Worm (Caenorhabditis elegans) whole organism, mixed stage, embryonic: Measurements from ENCODE around the gene plc-3.

Source experiments
- M03D4.4 ChIP-seq: sonication (generic microtip); optimal IDR thresholded peaks from 2 replicates; lab custom pipeline; 2017; ENCODE audit warnings: mild to moderate bottlenecking, missing genetic modification characterization, missing compliant biosample characterization
- bed-3 ChIP-seq: fragments of 200-800 bp; sonication (Bioruptor generic); optimal IDR thresholded peaks from 3 replicates; lab custom pipeline; 2018; ENCODE audit warnings: mild to moderate bottlenecking, missing genetic modification characterization, moderate library complexity, missing compliant biosample characterization
- blmp-1 ChIP-seq: fragments of 150-350 bp; optimal IDR thresholded peaks from 2 replicates; lab custom pipeline; 2014; ENCODE audit warnings: missing biosample characterization, missing genetic modification characterization
- ceh-39 ChIP-seq: fragments of 150-350 bp; optimal IDR thresholded peaks from 2 replicates; lab custom pipeline; 2014; ENCODE audit warnings: missing biosample characterization, missing genetic modification characterization
- ceh-43 ChIP-seq: fragments of 200-800 bp; sonication (Bioruptor generic); optimal IDR thresholded peaks from 2 replicates; lab custom pipeline; 2018; ENCODE audit warnings: mild to moderate bottlenecking, missing genetic modification characterization, moderate library complexity, missing compliant biosample characterization
- ceh-83 ChIP-seq: fragments of 200-800 bp; sonication (Bioruptor generic); optimal IDR thresholded peaks from 2 replicates; lab custom pipeline; 2018; ENCODE audit warnings: mild to moderate bottlenecking, missing genetic modification characterization, missing compliant biosample characterization
- ces-1 ChIP-seq: fragments of 150-350 bp; optimal IDR thresholded peaks from 2 replicates; lab custom pipeline; 2014; ENCODE audit warnings: missing biosample characterization, missing genetic modification reagents, missing genetic modification characterization
- cnd-1 ChIP-seq: fragments of 200-800 bp; sonication (Bioruptor generic); optimal IDR thresholded peaks from 2 replicates; lab custom pipeline; 2018; ENCODE audit warnings: mild to moderate bottlenecking, missing genetic modification characterization, missing compliant biosample characterization
- drap-1 ChIP-seq: fragments of 200-800 bp; sonication (Bioruptor generic); optimal IDR thresholded peaks from 3 replicates; lab custom pipeline; 2018; ENCODE audit warnings: mild to moderate bottlenecking, missing genetic modification characterization, missing compliant biosample characterization
- elt-1 ChIP-seq: sonication (generic microtip); optimal IDR thresholded peaks from 2 replicates; lab custom pipeline; 2017; ENCODE audit warnings: missing genetic modification characterization, mild to moderate bottlenecking, missing compliant biosample characterization, antibody characterized with exemption, moderate library complexity, borderline replicate concordance; ENCODE audit not compliant: insufficient read depth
- elt-3 ChIP-seq: fragments of 150-350 bp; optimal IDR thresholded peaks from 2 replicates; lab custom pipeline; 2014; ENCODE audit warnings: missing biosample characterization, missing genetic modification characterization
- flh-1 ChIP-seq: fragments of 200-800 bp; sonication (Bioruptor generic); optimal IDR thresholded peaks from 2 replicates; lab custom pipeline; 2018; ENCODE audit warnings: mild to moderate bottlenecking, missing genetic modification characterization, moderate library complexity, missing compliant biosample characterization
- ham-2 ChIP-seq: fragments of 200-800 bp; sonication (Bioruptor generic); optimal IDR thresholded peaks from 2 replicates; lab custom pipeline; 2018; ENCODE audit warnings: mild to moderate bottlenecking, missing genetic modification characterization, missing compliant biosample characterization
- hlh-1 ChIP-seq: fragments of 150-350 bp; optimal IDR thresholded peaks from 2 replicates; lab custom pipeline; 2014; ENCODE audit warnings: missing biosample characterization, missing genetic modification reagents, missing genetic modification characterization
- lin-13 ChIP-seq: fragments of 150-350 bp; optimal IDR thresholded peaks from 2 replicates; lab custom pipeline; 2014; ENCODE audit warnings: missing biosample characterization, missing genetic modification characterization
- lin-32 ChIP-seq: fragments of 200-800 bp; sonication (Bioruptor generic); optimal IDR thresholded peaks from 2 replicates; lab custom pipeline; 2018; ENCODE audit warnings: mild to moderate bottlenecking, missing genetic modification characterization, missing compliant biosample characterization
- lsy-2 ChIP-seq: fragments of 150-350 bp; optimal IDR thresholded peaks from 2 replicates; lab custom pipeline; 2014; ENCODE audit warnings: missing biosample characterization, missing genetic modification characterization
- mab-5 ChIP-seq: fragments of 150-350 bp; optimal IDR thresholded peaks from 2 replicates; lab custom pipeline; 2014; ENCODE audit warnings: missing biosample characterization, missing genetic modification characterization
- mep-1 ChIP-seq: fragments of 150-350 bp; optimal IDR thresholded peaks from 2 replicates; lab custom pipeline; 2017; ENCODE audit warnings: missing biosample characterization, missing genetic modification reagents, missing genetic modification characterization, inconsistent platforms
- mls-2 ChIP-seq: sonication (generic microtip); optimal IDR thresholded peaks from 2 replicates; lab custom pipeline; 2016; ENCODE audit warnings: mild to moderate bottlenecking, missing genetic modification characterization, moderate library complexity, missing compliant biosample characterization
- nhr-12 ChIP-seq: fragments of 150-350 bp; optimal IDR thresholded peaks from 2 replicates; lab custom pipeline; 2014; ENCODE audit warnings: missing biosample characterization, missing genetic modification characterization
- nhr-2 ChIP-seq: fragments of 150-350 bp; optimal IDR thresholded peaks from 2 replicates; lab custom pipeline; 2014; ENCODE audit warnings: missing biosample characterization, missing genetic modification characterization
- nhr-237 ChIP-seq: fragments of 150-350 bp; optimal IDR thresholded peaks from 2 replicates; lab custom pipeline; 2014; ENCODE audit warnings: missing biosample characterization, missing genetic modification characterization
- nhr-28 ChIP-seq: fragments of 150-350 bp; optimal IDR thresholded peaks from 2 replicates; lab custom pipeline; 2014; ENCODE audit warnings: missing biosample characterization, missing genetic modification characterization
- nhr-76 ChIP-seq: sonication (generic microtip); optimal IDR thresholded peaks from 2 replicates; lab custom pipeline; 2017; ENCODE audit warnings: missing biosample characterization, missing genetic modification characterization
- pha-4 ChIP-seq: fragments of 150-350 bp; optimal IDR thresholded peaks from 2 replicates; lab custom pipeline; 2018; ENCODE audit warnings: missing biosample characterization, missing genetic modification reagents, missing genetic modification characterization
- sem-2 ChIP-seq: fragments of 200-800 bp; sonication (Bioruptor generic); optimal IDR thresholded peaks from 2 replicates; lab custom pipeline; 2018; ENCODE audit warnings: mild to moderate bottlenecking, missing genetic modification characterization, missing compliant biosample characterization
- snpc-4 ChIP-seq: fragments of 150-350 bp; optimal IDR thresholded peaks from 2 replicates; lab custom pipeline; 2014; ENCODE audit warnings: missing biosample characterization, missing genetic modification characterization
- sptf-1 ChIP-seq: sonication (generic microtip); optimal IDR thresholded peaks from 2 replicates; lab custom pipeline; 2017; ENCODE audit warnings: mild to moderate bottlenecking, missing genetic modification characterization, moderate library complexity, missing compliant biosample characterization
- tbx-8 ChIP-seq: fragments of 200-800 bp; sonication (Bioruptor generic); optimal IDR thresholded peaks from 2 replicates; lab custom pipeline; 2018; ENCODE audit warnings: mild to moderate bottlenecking, missing genetic modification characterization, moderate library complexity, missing compliant biosample characterization
- unc-120 ChIP-seq: sonication (generic microtip); optimal IDR thresholded peaks from 2 replicates; lab custom pipeline; 2017; ENCODE audit warnings: missing genetic modification characterization, missing compliant biosample characterization; ENCODE audit not compliant: poor library complexity, severe bottlenecking
- unc-39 ChIP-seq: fragments of 150-350 bp; optimal IDR thresholded peaks from 2 replicates; lab custom pipeline; 2014; ENCODE audit warnings: missing biosample characterization, missing genetic modification characterization
- unc-62 ChIP-seq: fragments of 150-350 bp; optimal IDR thresholded peaks from 2 replicates; lab custom pipeline; 2014; ENCODE audit warnings: missing biosample characterization, missing genetic modification reagents, missing genetic modification characterization
- zip-8 ChIP-seq: fragments of 150-350 bp; optimal IDR thresholded peaks from 2 replicates; lab custom pipeline; 2014; ENCODE audit warnings: missing biosample characterization, missing genetic modification characterization
- ztf-11 ChIP-seq: fragments of 150-350 bp; optimal IDR thresholded peaks from 2 replicates; lab custom pipeline; 2014; ENCODE audit warnings: missing biosample characterization, missing genetic modification characterization

Gene plc-3

ce11 chrII:10222577-10222976 is at the start of gene plc-3:
Gene plc-3 (plus strand): TSS chrII:10222877.
- TF ChIP-seq unc-39, result no peak
- no peak for TF ChIP-seq ces-1
- TF ChIP-seq elt-1 (tag; lab: Kevin White, UChicago), result no peak
- TF ChIP-seq lin-32, result no peak
- no peak for TF ChIP-seq elt-3
- TF ChIP-seq sem-2, result no peak
- TF ChIP-seq nhr-2 (tag; lab: Kevin White, UChicago), result no peak
- TF ChIP-seq lin-13 (tag; lab: Kevin White, UChicago), result no peak
- TF ChIP-seq mep-1, result no peak
- no peak for TF ChIP-seq ztf-11 (tag; lab: Kevin White, UChicago)
- no peak for TF ChIP-seq snpc-4
- no peak for TF ChIP-seq hlh-1 (tag; lab: Kevin White, UChicago)
- no peak for TF ChIP-seq M03D4.4
- no peak for TF ChIP-seq nhr-12 (tag; lab: Kevin White, UChicago)
- TF ChIP-seq cnd-1, result no peak

ce11 chrII:10174338-10174737 is 48.3 kb upstream of the plc-3 start, which contains the start of gene F33H1.4:
Gene F33H1.4 (plus strand): TSS chrII:10174648.
- TF ChIP-seq ham-2, result no peak
- TF ChIP-seq snpc-4, result no peak
- TF ChIP-seq bed-3 (GFP tag; lab: Kevin White, UChicago), result no peak
- no peak for TF ChIP-seq mls-2 (tag; lab: Kevin White, UChicago)
- no peak for TF ChIP-seq nhr-76 (tag; lab: Kevin White, UChicago)
- peak; percentile 39 for TF ChIP-seq hlh-1 (tag; lab: Kevin White, UChicago)
- TF ChIP-seq unc-39, result no peak
- no peak for TF ChIP-seq elt-3
- no peak for TF ChIP-seq unc-120 (tag; lab: Kevin White, UChicago)
- no peak for TF ChIP-seq sptf-1 (tag; lab: Kevin White, UChicago)
- peak; percentile 30 for TF ChIP-seq ceh-39 (tag; lab: Kevin White, UChicago)
- TF ChIP-seq zip-8 (tag; lab: Kevin White, UChicago), result no peak
- no peak for TF ChIP-seq nhr-237 (tag; lab: Kevin White, UChicago)
- TF ChIP-seq nhr-2 (tag; lab: Kevin White, UChicago), result no peak
- no peak for TF ChIP-seq ceh-43 (GFP tag; lab: Kevin White, UChicago)
- TF ChIP-seq blmp-1 (tag; lab: Kevin White, UChicago), result peak; percentile 75
- no peak for TF ChIP-seq ces-1
- TF ChIP-seq unc-62 (GFP tag; lab: Kevin White, UChicago), result no peak
- no peak for TF ChIP-seq drap-1 (GFP tag; lab: Kevin White, UChicago)
- no peak for TF ChIP-seq pha-4 (tag; lab: Kevin White, UChicago)
- TF ChIP-seq nhr-28, result no peak
- no peak for TF ChIP-seq cnd-1
- no peak for TF ChIP-seq mep-1
- TF ChIP-seq ceh-83 (GFP tag; lab: Kevin White, UChicago), result no peak
- no peak for TF ChIP-seq nhr-12 (tag; lab: Kevin White, UChicago)
- no peak for TF ChIP-seq ztf-11 (tag; lab: Kevin White, UChicago)
- no peak for TF ChIP-seq M03D4.4
- peak; percentile 85 for TF ChIP-seq lin-13 (tag; lab: Kevin White, UChicago)
- no peak for TF ChIP-seq elt-1 (tag; lab: Kevin White, UChicago)
- TF ChIP-seq flh-1 (GFP tag; lab: Kevin White, UChicago), result no peak
- no peak for TF ChIP-seq tbx-8 (GFP tag; lab: Kevin White, UChicago)
- no peak for TF ChIP-seq lin-32
- TF ChIP-seq sem-2, result no peak
- TF ChIP-seq mab-5 (tag; lab: Kevin White, UChicago), result no peak
- peak; percentile 91 for TF ChIP-seq lsy-2 (tag; lab: Kevin White, UChicago)
- TF ChIP-seq, all 35 proteins: peak for 5

- TF ChIP-seq unc-120 (tag; lab: Kevin White, UChicago), result no peak
These were observed 40.0 kb upstream of the plc-3 start, which contains the start of gene srd-1 for ce11 chrII:10182634-10183033. Gene srd-1 (minus strand): TSS chrII:10182734.

ce11 chrII:10187808-10188207 is 34.9 kb upstream of the plc-3 start, which contains the start of gene srd-2:
Gene srd-2 (minus strand): TSS chrII:10187908.
- TF ChIP-seq elt-3 (no peak), sptf-1 (tag; lab: Kevin White, UChicago) (no peak)
